Fruit fly (Drosophila melanogaster) whole organism, pupa: ENCODE measurements around the gene CG9702.

Experiments used
- CG10348 ChIP-seq: fragments of 200-800 bp; sonication (Bioruptor generic); IDR thresholded peaks from 2 replicates; pipeline ENCODE4 v1.3.6; 2022; ENCODE audit warnings: missing biosample characterization, missing genetic modification characterization
- CG12605 ChIP-seq: fragments of 200-800 bp; sonication (Bioruptor generic); IDR thresholded peaks from 2 replicates; pipeline ENCODE4 v1.3.6; 2022; ENCODE audit warnings: missing biosample characterization, missing genetic modification characterization
- CG32121 ChIP-seq: fragments of 200-800 bp; sonication (Bioruptor generic); IDR thresholded peaks from 2 replicates; pipeline ENCODE4 v1.3.6; 2022; ENCODE audit warnings: missing biosample characterization, missing genetic modification characterization
- CG34367 ChIP-seq: fragments of 200-800 bp; sonication (Bioruptor generic); optimal IDR thresholded peaks from 2 replicates; lab custom pipeline; 2018; ENCODE audit warnings: missing biosample characterization, mild to moderate bottlenecking, missing genetic modification characterization
- CG8301 ChIP-seq: fragments of 200-800 bp; sonication (Bioruptor generic); optimal IDR thresholded peaks from 2 replicates; lab custom pipeline; 2018; ENCODE audit warnings: missing biosample characterization, mild to moderate bottlenecking, missing genetic modification characterization
- CG9948 ChIP-seq: fragments of 200-800 bp; sonication (Bioruptor generic); optimal IDR thresholded peaks from 2 replicates; lab custom pipeline; 2018; ENCODE audit warnings: missing biosample characterization, mild to moderate bottlenecking, missing genetic modification characterization, moderate library complexity
- D1 ChIP-seq: fragments of 200-800 bp; sonication (Bioruptor generic); optimal IDR thresholded peaks from 2 replicates; lab custom pipeline; 2018; ENCODE audit warnings: missing biosample characterization, mild to moderate bottlenecking, missing genetic modification characterization, moderate library complexity
- EcR ChIP-seq: fragments of 200-800 bp; sonication (Bioruptor generic); optimal IDR thresholded peaks from 3 replicates; lab custom pipeline; 2019; ENCODE audit warnings: missing biosample characterization, missing genetic modification characterization, mild to moderate bottlenecking, moderate library complexity, missing genetic modification reagents
- Pif1A ChIP-seq: fragments of 200-800 bp; sonication (Bioruptor generic); optimal IDR thresholded peaks from 3 replicates; lab custom pipeline; 2016; ENCODE audit warnings: missing biosample characterization, missing genetic modification characterization
- Pif1B ChIP-seq: fragments of 200-800 bp; sonication (Bioruptor generic); optimal IDR thresholded peaks from 3 replicates; lab custom pipeline; 2016; ENCODE audit warnings: missing biosample characterization, missing genetic modification characterization
- Snoo ChIP-seq: fragments of 200-800 bp; sonication (Bioruptor generic); optimal IDR thresholded peaks from 3 replicates; lab custom pipeline; 2017; ENCODE audit warnings: missing biosample characterization, mild to moderate bottlenecking, missing genetic modification characterization, inconsistent platforms
- rn ChIP-seq: fragments of 200-800 bp; sonication (Bioruptor generic); IDR thresholded peaks from 2 replicates; pipeline ENCODE4 v1.3.6; 2022; ENCODE audit warnings: missing biosample characterization, missing genetic modification characterization

- no peak for TF ChIP-seq Pif1A (GFP tag; lab: Kevin White, UChicago)
- TF ChIP-seq CG34367: no peak
- TF ChIP-seq rn (GFP tag; lab: Robert Waterston, UW): no peak
- TF ChIP-seq CG9948: no peak
- peak; percentile 20 for TF ChIP-seq EcR (GFP tag; lab: Kevin White, UChicago)
- TF ChIP-seq CG12605 (GFP tag; lab: Robert Waterston, UW): no peak
- no peak for TF ChIP-seq D1 (tag; lab: Kevin White, UChicago)
- no peak for TF ChIP-seq CG8301 (tag; lab: Kevin White, UChicago)
- no peak for TF ChIP-seq CG32121 (GFP tag; lab: Robert Waterston, UW)
- TF ChIP-seq CG10348 (GFP tag; lab: Robert Waterston, UW): no peak
- TF ChIP-seq Snoo (tag; lab: Kevin White, UChicago): no peak
- no peak for TF ChIP-seq Pif1B
Observed at dm6 chr3R:30563260-30564080, 15.8 kb upstream of the CG9702 start.
